Worm (Caenorhabditis elegans) whole organism, L4 larva: ENCODE results near the gene T25E12.6.

ENCODE experiments used
- F10B5.3 ChIP-seq: sonication (generic microtip); optimal IDR thresholded peaks from 2 replicates; lab custom pipeline; 2016; ENCODE audit warnings: mild to moderate bottlenecking, missing genetic modification characterization, missing compliant biosample characterization
- F26F4.8 ChIP-seq: fragments of 200-800 bp; sonication (Bioruptor generic); conservative IDR thresholded peaks from 2 replicates; pipeline ENCODE4 v1.3.6; 2022; ENCODE audit warnings: missing genetic modification characterization, missing compliant biosample characterization
- R02D3.7 ChIP-seq: fragments of 150-350 bp; sonication (generic microtip); optimal IDR thresholded peaks from 3 replicates; lab custom pipeline; 2014; ENCODE audit warnings: missing biosample characterization, missing genetic modification characterization
- T20F7.1 ChIP-seq: fragments of 200-800 bp; sonication (Bioruptor generic); optimal IDR thresholded peaks from 2 replicates; lab custom pipeline; 2018; ENCODE audit warnings: mild to moderate bottlenecking, missing genetic modification characterization, missing compliant biosample characterization
- Y75B8A.6 ChIP-seq: fragments of 200-800 bp; sonication (Bioruptor generic); IDR thresholded peaks from 2 replicates; pipeline ENCODE4 v1.3.6; 2022; ENCODE audit warnings: missing genetic modification reagents, missing genetic modification characterization, missing compliant biosample characterization
- aha-1 ChIP-seq: fragments of 150-350 bp; peaks from one replicate; lab custom pipeline; 2014; ENCODE audit warnings: missing biosample characterization, missing genetic modification characterization
- aly-2 ChIP-seq: sonication (generic microtip); optimal IDR thresholded peaks from 2 replicates; lab custom pipeline; 2018; ENCODE audit warnings: missing biosample characterization, missing genetic modification characterization
- ama-1 ChIP-seq: fragments of 150-350 bp; optimal IDR thresholded peaks from 2 replicates; lab custom pipeline; 2014; ENCODE audit warnings: inconsistent platforms, mixed read lengths
- ceh-62 ChIP-seq: sonication (generic microtip); optimal IDR thresholded peaks from 2 replicates; lab custom pipeline; 2017; ENCODE audit warnings: missing biosample characterization, missing genetic modification characterization
- ces-1 ChIP-seq: fragments of 150-350 bp; sonication (generic microtip); optimal IDR thresholded peaks from 4 replicates; lab custom pipeline; 2014; ENCODE audit warnings: missing biosample characterization, missing genetic modification reagents, missing genetic modification characterization
- ctbp-1 ChIP-seq: fragments of 200-800 bp; sonication (Bioruptor generic); IDR thresholded peaks from 2 replicates; pipeline ENCODE4 v1.3.6; 2022; ENCODE audit warnings: missing genetic modification reagents, missing genetic modification characterization, missing compliant biosample characterization
- daf-16 ChIP-seq, 3 experiments: sonication (generic microtip); optimal IDR thresholded peaks; 2 replicates each; lab custom pipeline; 2016 to 2017; ENCODE audit warnings: missing genetic modification characterization in 3 of 3, missing genetic modification reagents in 3 of 3, mild to moderate bottlenecking in 2 of 3, missing compliant biosample characterization in 2 of 3, missing biosample characterization in 1 of 3, moderate library complexity in 1 of 3
- dmd-8 ChIP-seq: fragments of 200-800 bp; sonication (Bioruptor generic); IDR thresholded peaks from 2 replicates; pipeline ENCODE4 v1.3.6; 2022; ENCODE audit warnings: missing genetic modification characterization, missing compliant biosample characterization
- dpl-1 ChIP-seq: fragments of 150-350 bp; optimal IDR thresholded peaks from 2 replicates; lab custom pipeline; 2014; ENCODE audit warnings: missing biosample characterization, missing genetic modification reagents, missing genetic modification characterization
- hlh-11 ChIP-seq: fragments of 200-800 bp; sonication (Bioruptor generic); optimal IDR thresholded peaks from 2 replicates; lab custom pipeline; 2018; ENCODE audit warnings: mild to moderate bottlenecking, missing genetic modification characterization, missing compliant biosample characterization
- jun-1 ChIP-seq: fragments of 150-350 bp; optimal IDR thresholded peaks from 2 replicates; lab custom pipeline; 2014; ENCODE audit warnings: missing biosample characterization, missing genetic modification reagents, missing genetic modification characterization
- lin-1 ChIP-seq: fragments of 200-800 bp; sonication (Bioruptor generic); IDR thresholded peaks from 2 replicates; pipeline ENCODE4 v1.3.6; 2022; ENCODE audit warnings: missing genetic modification reagents, missing genetic modification characterization, missing compliant biosample characterization
- lin-13 ChIP-seq: fragments of 150-350 bp; optimal IDR thresholded peaks from 2 replicates; lab custom pipeline; 2014; ENCODE audit warnings: missing biosample characterization, missing genetic modification reagents, missing genetic modification characterization
- lin-38 ChIP-seq: fragments of 200-800 bp; sonication (Bioruptor generic); IDR thresholded peaks from 2 replicates; pipeline ENCODE4 v1.3.6; 2022; ENCODE audit warnings: missing genetic modification reagents, missing genetic modification characterization, missing compliant biosample characterization
- mep-1 ChIP-seq: fragments of 150-350 bp; sonication (generic microtip); optimal IDR thresholded peaks from 3 replicates; lab custom pipeline; 2014; ENCODE audit warnings: missing biosample characterization, missing genetic modification characterization
- nhr-237 ChIP-seq: sonication (generic microtip); optimal IDR thresholded peaks from 2 replicates; lab custom pipeline; 2017; ENCODE audit warnings: missing biosample characterization, missing genetic modification characterization
- nhr-6 ChIP-seq: fragments of 150-350 bp; optimal IDR thresholded peaks from 2 replicates; lab custom pipeline; 2014; ENCODE audit warnings: missing biosample characterization, missing genetic modification characterization
- nhr-76 ChIP-seq: fragments of 150-350 bp; optimal IDR thresholded peaks from 2 replicates; lab custom pipeline; 2014; ENCODE audit warnings: missing biosample characterization, missing genetic modification characterization
- pha-4 ChIP-seq, 2 experiments: fragments of 150-350 bp in 1 of 2; fragments of 200-800 bp in 1 of 2; sonication (Bioruptor generic) in 1 of 2; IDR thresholded peaks in 1 of 2; optimal IDR thresholded peaks in 1 of 2; 2 replicates each; pipeline versions ENCODE4 v1.3.6 to Lab custom; 2014 to 2022; ENCODE audit warnings: missing genetic modification characterization in 2 of 2, missing genetic modification reagents in 2 of 2, missing biosample characterization in 1 of 2, missing compliant biosample characterization in 1 of 2
- set-16 ChIP-seq: fragments of 200-800 bp; sonication (Bioruptor generic); IDR thresholded peaks from 2 replicates; pipeline ENCODE4 v1.3.6; 2022; ENCODE audit warnings: missing genetic modification reagents, missing genetic modification characterization, missing compliant biosample characterization
- skn-1 ChIP-seq: fragments of 150-350 bp; optimal IDR thresholded peaks from 2 replicates; lab custom pipeline; 2014; ENCODE audit warnings: missing biosample characterization, missing genetic modification characterization
- spr-3 ChIP-seq: fragments of 200-800 bp; sonication (Bioruptor generic); optimal IDR thresholded peaks from 2 replicates; lab custom pipeline; 2018; ENCODE audit warnings: mild to moderate bottlenecking, missing genetic modification characterization, missing compliant biosample characterization
- unc-130 ChIP-seq: sonication (generic microtip); optimal IDR thresholded peaks from 2 replicates; lab custom pipeline; 2016; ENCODE audit warnings: missing genetic modification reagents, missing genetic modification characterization, missing compliant biosample characterization
- unc-39 ChIP-seq: sonication (generic microtip); optimal IDR thresholded peaks from 2 replicates; lab custom pipeline; 2017; ENCODE audit warnings: missing biosample characterization, missing genetic modification characterization
- unc-62 ChIP-seq, 3 experiments: fragments of 150-350 bp in 1 of 3; sonication (generic microtip); optimal IDR thresholded peaks in 2 of 3; peaks in 1 of 3; 1 replicate in 1 of 3; 2 replicates in 2 of 3; lab custom pipeline; 2014 to 2017; ENCODE audit warnings: missing biosample characterization in 3 of 3, missing genetic modification characterization in 3 of 3, missing genetic modification reagents in 3 of 3, missing genotype in 1 of 3
- zag-1 ChIP-seq: fragments of 150-350 bp; optimal IDR thresholded peaks from 2 replicates; lab custom pipeline; 2014; ENCODE audit warnings: missing biosample characterization, missing genetic modification characterization
- zfp-2 ChIP-seq: sonication (generic microtip); optimal IDR thresholded peaks from 2 replicates; lab custom pipeline; 2016; ENCODE audit warnings: mild to moderate bottlenecking, missing genetic modification characterization, missing compliant biosample characterization
- zfp-3 ChIP-seq: fragments of 200-800 bp; sonication (Bioruptor generic); conservative IDR thresholded peaks from 2 replicates; pipeline ENCODE4 v1.3.6; 2022; ENCODE audit warnings: missing genetic modification reagents, missing genetic modification characterization, missing compliant biosample characterization

T25E12.6 gene

ce11 chrV:16786012-16786411 lies 43.8 kb downstream of the T25E12.6 start:
- TF ChIP-seq ceh-62 (tag; lab: Kevin White, UChicago) (no peak), aha-1 (tag; lab: Kevin White, UChicago) (peak; percentile 57), lin-1 (GFP tag; lab: Robert Waterston, UW) (no peak), unc-39 (tag; lab: Kevin White, UChicago) (no peak), unc-62 (GFP tag; optimal IDR thresholded peaks at IDR 0.05 in 1 of 2; lab: Kevin White, UChicago) (peak in 1 of 2 experiments; percentile 21), unc-62 (tag; optimal IDR thresholded peaks at IDR 0.05; lab: Kevin White, UChicago) (no peak), nhr-237 (tag; lab: Kevin White, UChicago) (no peak)
- TF ChIP-seq, all 104 proteins: peak for 2

- TF ChIP-seq mep-1 (tag; lab: Kevin White, UChicago) (no peak), ama-1 (lab: Kevin White, UChicago) (no peak), aly-2 (tag; lab: Kevin White, UChicago) (no peak), spr-3 (no peak), ces-1 (GFP tag; lab: Kevin White, UChicago) (no peak), F26F4.8 (GFP tag; lab: Robert Waterston, UW) (no peak), T20F7.1 (GFP tag; lab: Kevin White, UChicago) (no peak), nhr-76 (tag; lab: Kevin White, UChicago) (no peak), daf-16 (GFP tag; optimal IDR thresholded peaks at IDR 0.05; lab: Kevin White, UChicago) (no peak), daf-16 (tag; optimal IDR thresholded peaks at IDR 0.05; lab: Kevin White, UChicago) (no peak), ceh-62 (tag; lab: Kevin White, UChicago) (no peak), hlh-11 (tag; lab: Kevin White, UChicago) (no peak), dmd-8 (GFP tag; lab: Robert Waterston, UW) (no peak), skn-1 (tag; lab: Kevin White, UChicago) (no peak), lin-38 (no peak), zfp-2 (no peak), dpl-1 (GFP tag; lab: Kevin White, UChicago) (no peak), pha-4 (GFP tag; IDR thresholded peaks at IDR 0.05; lab: Robert Waterston, UW) (no peak), pha-4 (tag; optimal IDR thresholded peaks at IDR 0.05; lab: Kevin White, UChicago) (no peak)
These were observed 46.7 kb downstream of the T25E12.6 start, which contains the start of gene immt-2 for ce11 chrV:16788967-16789366. Gene immt-2, plus strand, starts transcription at chrV:16789267.

ce11 chrV:16792717-16793116 lies 50.5 kb downstream of the T25E12.6 start:
- TF ChIP-seq set-16, result peak; percentile 82
- no peak for TF ChIP-seq unc-39 (tag; lab: Kevin White, UChicago)

ce11 chrV:16793312-16793711 lies 51.1 kb downstream of the T25E12.6 start:
- TF ChIP-seq R02D3.7 (tag; lab: Kevin White, UChicago) (peak; percentile 12), lin-13 (GFP tag; lab: Kevin White, UChicago) (no peak), zag-1 (tag; lab: Kevin White, UChicago) (no peak), Y75B8A.6 (GFP tag; lab: Robert Waterston, UW) (no peak), nhr-6 (tag; lab: Kevin White, UChicago) (no peak), jun-1 (tag; lab: Kevin White, UChicago) (no peak), unc-130 (GFP tag; lab: Kevin White, UChicago) (peak; percentile 42), ctbp-1 (GFP tag; lab: Robert Waterston, UW) (no peak)

- TF ChIP-seq F10B5.3 (tag; lab: Kevin White, UChicago) (no peak), zfp-3 (GFP tag; lab: Robert Waterston, UW) (no peak), unc-62 (GFP tag; optimal IDR thresholded peaks at IDR 0.05 in 1 of 2; lab: Kevin White, UChicago) (peak in 1 of 2 experiments; percentile 93), unc-62 (tag; optimal IDR thresholded peaks at IDR 0.05; lab: Kevin White, UChicago) (no peak)
- TF ChIP-seq, all 104 proteins: peak for 1
These were observed 51.9 kb downstream of the T25E12.6 start for ce11 chrV:16794079-16794478.
